Fruit fly (Drosophila melanogaster): ENCODE data around the gene Lamp1.

Lamp1 gene

DNA sequence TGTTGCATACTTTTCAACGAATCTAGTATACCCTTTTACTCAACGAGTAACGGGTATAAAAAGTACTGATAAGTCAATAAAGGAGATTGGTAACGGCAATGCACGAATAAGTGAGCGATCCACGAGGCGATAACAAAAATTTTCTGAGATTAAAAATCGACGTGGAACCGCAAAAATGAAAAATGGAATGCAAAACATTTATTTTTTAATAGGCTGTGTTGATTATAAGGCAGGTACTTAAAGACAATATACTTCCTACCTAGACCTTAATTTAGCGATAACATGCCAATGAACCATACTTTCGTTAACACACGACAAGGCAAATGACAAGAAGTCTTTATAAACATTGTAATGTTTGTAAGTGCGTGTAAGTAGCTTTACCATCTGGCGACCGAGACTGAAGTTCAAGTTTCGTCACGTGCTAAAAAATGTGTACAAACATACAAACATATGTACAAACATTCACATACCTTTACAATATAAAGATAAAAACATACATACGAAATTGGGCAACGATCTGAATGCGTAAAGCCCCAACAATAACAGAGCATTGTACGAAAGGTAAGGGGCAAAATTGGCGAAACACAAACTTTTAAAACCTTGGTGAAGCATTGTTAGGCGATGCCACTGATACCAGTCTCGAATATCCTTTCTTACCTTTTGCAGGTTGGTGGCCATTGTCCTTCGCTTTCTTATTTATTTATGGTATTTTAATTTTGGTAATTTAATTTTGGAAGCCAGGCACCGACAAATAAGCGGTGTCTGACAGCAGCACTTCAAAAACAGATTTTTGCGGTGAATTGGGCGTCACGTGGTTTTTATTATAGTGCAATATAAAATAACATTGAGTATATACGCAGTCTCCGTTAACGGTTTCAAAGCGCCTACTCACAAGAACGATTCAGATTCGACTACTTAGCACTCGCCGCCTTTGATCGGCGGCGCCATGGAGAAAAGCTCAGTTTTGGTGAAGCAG, 49.8 kb downstream of the Lamp1 start:
- no peak for TF ChIP-seq cnc (optimal IDR thresholded peaks at IDR 0.05)
- TF ChIP-seq kay (GFP tag; ENCODE audit: borderline replicate concordance), result peak; percentile 87
- TF ChIP-seq pad (GFP tag; optimal IDR thresholded peaks at IDR 0.05), result no peak
- no peak for TF ChIP-seq Hr96 (GFP tag; optimal IDR thresholded peaks at IDR 0.05)
- no peak for TF ChIP-seq CG12768 (GFP tag; optimal IDR thresholded peaks at IDR 0.05)
- TF ChIP-seq CG11617 (GFP tag; optimal IDR thresholded peaks at IDR 0.05), result no peak
- TF ChIP-seq cic (GFP tag; optimal IDR thresholded peaks at IDR 0.05), result peak; percentile 45
- no peak for TF ChIP-seq bab1 (GFP tag; optimal IDR thresholded peaks at IDR 0.05)
- TF ChIP-seq toe (GFP tag; optimal IDR thresholded peaks at IDR 0.05), result no peak
- TF ChIP-seq ovo (GFP tag; optimal IDR thresholded peaks at IDR 0.05), result peak; percentile 67
- no peak for TF ChIP-seq tj (GFP tag; optimal IDR thresholded peaks at IDR 0.05)
- no peak for TF ChIP-seq Crg-1 (GFP tag; optimal IDR thresholded peaks at IDR 0.05)
- no peak for TF ChIP-seq CG14711 (tag; optimal IDR thresholded peaks at IDR 0.05)
- no peak for TF ChIP-seq Clk (GFP tag; optimal IDR thresholded peaks at IDR 0.05)
- TF ChIP-seq CG7045 (GFP tag; optimal IDR thresholded peaks at IDR 0.05), result no peak
- no peak for TF ChIP-seq CG7101 (tag; optimal IDR thresholded peaks at IDR 0.05)
- TF ChIP-seq CG33017 (tag; optimal IDR thresholded peaks at IDR 0.05), result no peak
- peak; percentile 61 for TF ChIP-seq Mnt (GFP tag; optimal IDR thresholded peaks at IDR 0.05)

- TF ChIP-seq CG7101 (tag; optimal IDR thresholded peaks at IDR 0.05) (peak; percentile 72), bab1 (GFP tag; optimal IDR thresholded peaks at IDR 0.05) (peak; percentile 15), CG11617 (GFP tag; optimal IDR thresholded peaks at IDR 0.05) (peak; percentile 51), Hr96 (GFP tag; optimal IDR thresholded peaks at IDR 0.05) (peak; percentile 52), pad (GFP tag; optimal IDR thresholded peaks at IDR 0.05) (peak; percentile 96), CG33017 (tag; optimal IDR thresholded peaks at IDR 0.05) (peak; percentile 67), Mnt (GFP tag; optimal IDR thresholded peaks at IDR 0.05) (no peak), CG12768 (GFP tag; optimal IDR thresholded peaks at IDR 0.05) (peak; percentile 54), CG1620 (GFP tag; optimal IDR thresholded peaks at IDR 0.05) (peak; percentile 44), Clk (GFP tag; optimal IDR thresholded peaks at IDR 0.05) (peak; percentile 41), kay (GFP tag; ENCODE audit: borderline replicate concordance) (peak; percentile 86), cnc (optimal IDR thresholded peaks at IDR 0.05) (peak in 1 of 2 experiments; percentile 82), CG7045 (GFP tag; optimal IDR thresholded peaks at IDR 0.05) (peak; percentile 37), CG5204 (GFP tag; optimal IDR thresholded peaks at IDR 0.05) (peak; percentile 65), tj (GFP tag; optimal IDR thresholded peaks at IDR 0.05) (no peak), cic (GFP tag; optimal IDR thresholded peaks at IDR 0.05) (no peak), Crg-1 (GFP tag; optimal IDR thresholded peaks at IDR 0.05) (peak; percentile 43), ovo (GFP tag; optimal IDR thresholded peaks at IDR 0.05) (no peak), CG14711 (tag; optimal IDR thresholded peaks at IDR 0.05) (peak; percentile 43), toe (GFP tag; optimal IDR thresholded peaks at IDR 0.05) (peak; percentile 8)
Measured at dm6 chr2L:21623685-21624471, 50.7 kb downstream of the Lamp1 start, which contains the start of gene CG2201. Gene CG2201 (minus strand): TSS chr2L:21624080.

DNA sequence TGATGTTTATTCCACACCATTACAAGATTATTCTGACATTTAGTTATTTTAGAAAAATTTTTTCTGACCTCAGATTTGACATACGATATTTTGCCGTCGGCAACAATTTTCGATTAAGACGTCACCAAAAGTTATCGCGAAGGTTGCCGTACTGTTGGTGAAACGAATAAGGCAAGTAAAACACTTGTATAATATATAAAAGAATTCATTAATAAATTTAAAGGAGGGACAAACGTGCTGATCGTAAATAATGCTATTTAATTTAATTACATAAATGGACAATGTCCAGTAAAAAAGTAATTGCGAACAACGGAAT, 51.2 kb downstream of the Lamp1 start:
- TF ChIP-seq CG5204 (GFP tag; optimal IDR thresholded peaks at IDR 0.05) (no peak), ovo (GFP tag; optimal IDR thresholded peaks at IDR 0.05) (peak; percentile 49), kay (GFP tag; ENCODE audit: borderline replicate concordance) (peak; percentile 44), CG14711 (tag; optimal IDR thresholded peaks at IDR 0.05) (peak; percentile 48), Hr96 (GFP tag; optimal IDR thresholded peaks at IDR 0.05) (no peak), Crg-1 (GFP tag; optimal IDR thresholded peaks at IDR 0.05) (no peak), tj (GFP tag; optimal IDR thresholded peaks at IDR 0.05) (no peak)

Data from whole organism, adult.